Fruit fly (Drosophila melanogaster) whole organism: ENCODE measurements around the gene Gbeta5.

Experiments
- pan ChIP-seq: fragments of >200 bp; optimal IDR thresholded peaks from 2 replicates; lab custom pipeline; 2017
- psq ChIP-seq: fragments of >200 bp; optimal IDR thresholded peaks from 2 replicates; lab custom pipeline; 2017

DNA sequence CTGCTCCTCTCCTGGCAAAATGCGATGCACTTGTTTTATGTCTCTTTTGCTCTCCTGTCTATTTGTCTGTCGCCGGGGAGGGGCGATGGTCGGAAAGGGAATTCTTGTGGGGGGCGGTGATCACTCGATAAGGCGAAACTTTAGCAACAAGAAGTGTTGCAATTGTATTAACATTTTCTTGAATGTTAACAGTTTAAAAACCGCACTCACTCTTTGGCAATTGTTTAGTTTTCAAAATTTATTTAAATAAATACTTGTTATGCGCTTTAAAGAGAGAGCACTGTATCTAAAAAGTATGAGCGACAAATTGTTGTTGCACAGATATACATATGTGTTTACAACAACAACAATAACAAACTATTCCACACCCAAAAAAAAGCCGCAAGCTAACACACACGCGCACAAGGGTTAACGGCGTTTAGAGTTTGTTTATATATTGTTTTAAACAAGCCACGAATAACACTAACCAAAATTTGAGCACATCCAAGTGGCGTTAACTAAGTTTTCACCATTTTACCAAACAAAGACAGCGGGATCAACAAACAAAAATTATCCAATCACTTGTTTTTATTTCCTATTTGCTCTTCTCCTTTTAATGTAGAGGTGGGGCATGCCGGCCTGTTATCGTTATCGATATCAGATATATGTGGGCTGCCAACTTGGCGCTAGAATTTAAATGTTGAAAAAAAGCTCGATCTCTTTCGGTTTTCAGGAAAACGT, 50.4 kb downstream of the Gbeta5 start, which contains the start of gene CG2258:
- TF ChIP-seq pan (lab: Kevin White, UChicago) (no peak), psq (no peak)
